Worm (Caenorhabditis elegans) whole organism, midembryonic: ENCODE measurements around the gene nish-1.

Experiments used
- cog-1 ChIP-seq: sonication (generic microtip); optimal IDR thresholded peaks from 2 replicates; lab custom pipeline; 2016; ENCODE audit warnings: missing genetic modification characterization, missing compliant biosample characterization
- flt-1 ChIP-seq: fragments of 200-800 bp; sonication (Bioruptor generic); IDR thresholded peaks from 2 replicates; pipeline ENCODE4 v1.3.6; 2022; ENCODE audit warnings: missing genetic modification characterization, missing compliant biosample characterization
- klf-2 ChIP-seq: fragments of 200-800 bp; sonication (Bioruptor generic); conservative IDR thresholded peaks from 2 replicates; pipeline ENCODE4 v1.3.6; 2022; ENCODE audit warnings: missing genetic modification reagents, missing genetic modification characterization, missing compliant biosample characterization
- med-1 ChIP-seq: sonication (generic microtip); optimal IDR thresholded peaks from 2 replicates; lab custom pipeline; 2017; ENCODE audit warnings: missing genetic modification characterization, mild to moderate bottlenecking, missing compliant biosample characterization, antibody characterized with exemption, missing genetic modification reagents; ENCODE audit not compliant: insufficient read depth
- ref-1 ChIP-seq: fragments of 200-800 bp; sonication (Bioruptor generic); conservative IDR thresholded peaks from 2 replicates; pipeline ENCODE4 v1.3.6; 2022; ENCODE audit warnings: missing genetic modification reagents, missing genetic modification characterization, missing compliant biosample characterization
- tab-1 ChIP-seq: fragments of 200-800 bp; sonication (Bioruptor generic); IDR thresholded peaks from 2 replicates; pipeline ENCODE4 v1.3.6; 2022; ENCODE audit warnings: missing genetic modification characterization, missing compliant biosample characterization
- ztf-23 ChIP-seq: fragments of 200-800 bp; sonication (Bioruptor generic); IDR thresholded peaks from 2 replicates; pipeline ENCODE4 v1.3.6; 2022; ENCODE audit warnings: missing genetic modification reagents, missing genetic modification characterization, missing compliant biosample characterization
- ztf-29 ChIP-seq: fragments of 200-800 bp; sonication (Bioruptor generic); IDR thresholded peaks from 2 replicates; pipeline ENCODE4 v1.3.6; 2022; ENCODE audit warnings: missing genetic modification reagents, missing genetic modification characterization, missing compliant biosample characterization

DNA sequence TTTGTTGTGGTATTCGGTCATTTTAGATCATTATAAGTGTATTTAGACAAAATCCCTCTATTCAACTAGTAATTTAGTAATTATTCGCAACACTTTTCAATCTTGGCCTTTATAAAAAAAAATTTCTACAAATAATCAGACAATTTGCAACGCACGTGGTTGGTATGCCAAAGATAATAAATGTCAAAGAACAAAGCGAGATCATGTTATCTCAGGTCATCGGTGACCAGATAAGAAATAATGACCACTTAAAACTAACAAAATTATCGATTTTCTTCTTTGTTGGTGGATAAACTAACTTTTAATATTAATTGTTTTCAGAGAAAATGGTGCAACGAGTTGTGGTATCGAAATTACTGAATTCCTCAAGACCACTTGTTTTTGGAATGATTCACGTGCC, 17.1 kb downstream of the nish-1 start, which contains the start of gene F13E9.13:
- TF ChIP-seq tab-1 (GFP tag; lab: Robert Waterston, UW): no peak
- TF ChIP-seq ztf-29: no peak
- no peak for TF ChIP-seq ztf-23
- no peak for TF ChIP-seq cog-1 (tag; lab: Kevin White, UChicago)
- TF ChIP-seq klf-2 (GFP tag; lab: Robert Waterston, UW): no peak
- TF ChIP-seq flt-1 (GFP tag; lab: Robert Waterston, UW): no peak
- TF ChIP-seq ref-1 (GFP tag; lab: Robert Waterston, UW): no peak
- TF ChIP-seq med-1: no peak
